Worm (Caenorhabditis elegans) whole organism, mixed stage, embryonic: ENCODE measurements around the gene W06G6.15.

Experiments
- ceh-39 ChIP-seq: fragments of 150-350 bp; optimal IDR thresholded peaks from 2 replicates; lab custom pipeline; 2014; ENCODE audit warnings: missing biosample characterization, missing genetic modification characterization
- lin-13 ChIP-seq: fragments of 150-350 bp; optimal IDR thresholded peaks from 2 replicates; lab custom pipeline; 2014; ENCODE audit warnings: missing biosample characterization, missing genetic modification characterization
- nhr-237 ChIP-seq: fragments of 150-350 bp; optimal IDR thresholded peaks from 2 replicates; lab custom pipeline; 2014; ENCODE audit warnings: missing biosample characterization, missing genetic modification characterization
- snpc-4 ChIP-seq: fragments of 150-350 bp; optimal IDR thresholded peaks from 2 replicates; lab custom pipeline; 2014; ENCODE audit warnings: missing biosample characterization, missing genetic modification characterization
- unc-39 ChIP-seq: fragments of 150-350 bp; optimal IDR thresholded peaks from 2 replicates; lab custom pipeline; 2014; ENCODE audit warnings: missing biosample characterization, missing genetic modification characterization

- TF ChIP-seq ceh-39 (tag; lab: Kevin White, UChicago) (no peak), unc-39 (tag; lab: Kevin White, UChicago) (no peak), snpc-4 (tag; lab: Kevin White, UChicago) (no peak), nhr-237 (tag; lab: Kevin White, UChicago) (no peak), lin-13 (tag; lab: Kevin White, UChicago) (no peak)
Measured at ce11 chrV:16629600-16629999, 24.7 kb upstream of the W06G6.15 start, which contains the start of gene srd-21.
